Worm (Caenorhabditis elegans): ENCODE data around the gene chil-21.
"Not testable (repeated sequence)": the region's sequence is repeated elsewhere in the genome, so short reads cannot be mapped to it uniquely, and the experiment has no call there.

The chil-21 gene

DNA sequence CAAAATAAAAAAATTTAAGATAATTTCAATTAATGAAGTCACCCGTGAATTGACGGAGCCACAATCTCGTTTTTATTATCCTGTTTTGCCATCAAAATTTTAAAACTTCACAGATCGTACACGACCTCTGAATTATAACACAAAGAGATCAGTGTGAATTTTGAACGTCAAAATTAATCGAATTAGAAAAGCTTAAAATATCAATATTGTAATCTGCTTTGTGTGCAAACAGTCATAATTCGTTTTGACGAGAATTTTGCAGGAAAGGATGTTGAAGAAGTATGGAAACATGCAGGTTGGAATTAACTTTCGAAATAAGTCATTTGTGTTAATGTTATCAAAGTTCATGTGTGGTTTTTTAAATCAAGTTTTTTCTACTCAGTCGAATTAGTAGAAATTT, at the start of gene chil-21:
chil-21 (minus strand) TSS at position 101 of the 400 bp plus-strand sequence.
- TF ChIP-seq ztf-29 (GFP tag; IDR thresholded peaks at IDR 0.05); ref-1 (GFP tag; conservative IDR thresholded peaks at IDR 0.05); tab-1 (GFP tag; IDR thresholded peaks at IDR 0.05): not testable (repeated sequence)

DNA sequence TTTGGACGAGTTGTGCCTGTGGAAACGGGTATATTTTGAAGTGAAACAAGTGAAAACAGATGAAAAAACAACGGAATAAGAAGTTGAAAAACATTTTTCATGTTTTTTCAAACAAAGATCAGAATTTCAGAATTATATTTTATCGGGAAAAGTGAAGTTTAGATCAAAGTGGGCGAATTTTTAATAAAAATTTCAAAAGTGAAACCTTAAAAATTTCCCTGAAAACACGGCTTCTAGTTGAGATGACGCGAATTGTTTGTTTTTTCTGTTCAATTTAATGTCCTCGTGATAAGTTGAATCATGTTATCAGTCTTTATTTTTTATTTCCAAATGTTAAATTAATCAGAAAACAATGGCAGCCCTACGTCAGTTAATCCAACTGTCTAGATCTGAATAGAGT, 45.4 kb upstream of the chil-21 start, which contains the start of gene gcy-3:
gcy-3 (minus strand) TSS at position 101 of the 400 bp plus-strand sequence.
- TF ChIP-seq ztf-23 (GFP tag; IDR thresholded peaks at IDR 0.05): no peak
- TF ChIP-seq tab-1 (GFP tag; IDR thresholded peaks at IDR 0.05): no peak
- TF ChIP-seq med-1 (GFP tag; optimal IDR thresholded peaks at IDR 0.05; ENCODE audit: insufficient read depth): no peak
- no peak for TF ChIP-seq cog-1 (tag; optimal IDR thresholded peaks at IDR 0.05)
- TF ChIP-seq ztf-29 (GFP tag; IDR thresholded peaks at IDR 0.05): no peak
- no peak for TF ChIP-seq flt-1 (GFP tag; IDR thresholded peaks at IDR 0.05)
- TF ChIP-seq klf-2 (GFP tag; conservative IDR thresholded peaks at IDR 0.05): no peak
- no peak for TF ChIP-seq T22C8.4 (GFP tag; IDR thresholded peaks at IDR 0.05)
- TF ChIP-seq ref-1 (GFP tag; conservative IDR thresholded peaks at IDR 0.05): no peak

- TF ChIP-seq flt-1 (GFP tag; IDR thresholded peaks at IDR 0.05): no peak
- no peak for TF ChIP-seq cog-1 (tag; optimal IDR thresholded peaks at IDR 0.05)
- no peak for TF ChIP-seq ztf-29 (GFP tag; IDR thresholded peaks at IDR 0.05)
- no peak for TF ChIP-seq tab-1 (GFP tag; IDR thresholded peaks at IDR 0.05)
- TF ChIP-seq ref-1 (GFP tag; conservative IDR thresholded peaks at IDR 0.05): no peak
- TF ChIP-seq med-1 (GFP tag; optimal IDR thresholded peaks at IDR 0.05; ENCODE audit: insufficient read depth): no peak
- no peak for TF ChIP-seq klf-2 (GFP tag; conservative IDR thresholded peaks at IDR 0.05)
- TF ChIP-seq ztf-23 (GFP tag; IDR thresholded peaks at IDR 0.05): no peak
- no peak for TF ChIP-seq T22C8.4 (GFP tag; IDR thresholded peaks at IDR 0.05)
Measured at ce11 chrII:9501955-9502354, 40.2 kb upstream of the chil-21 start.

DNA sequence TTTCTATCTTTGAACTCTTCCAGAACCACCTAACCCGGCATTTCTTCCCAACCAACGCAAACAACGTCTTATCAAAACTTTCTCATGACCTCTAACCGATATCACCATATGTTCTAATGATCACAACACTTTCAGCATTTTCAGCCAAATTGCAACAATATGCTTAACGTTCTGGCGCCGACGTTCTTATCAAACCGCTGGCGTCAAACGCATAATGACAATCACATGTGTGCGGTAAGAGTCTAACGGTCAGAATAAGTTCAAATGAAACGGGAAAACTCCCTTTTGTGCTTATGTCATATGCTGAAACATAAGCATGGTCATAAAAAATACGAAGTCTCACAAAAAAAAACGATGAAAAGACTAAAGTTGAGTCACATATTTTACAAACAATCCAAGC, 39.1 kb upstream of the chil-21 start:
- no peak for TF ChIP-seq ref-1 (GFP tag; conservative IDR thresholded peaks at IDR 0.05)
- no peak for TF ChIP-seq flt-1 (GFP tag; IDR thresholded peaks at IDR 0.05)
- no peak for TF ChIP-seq klf-2 (GFP tag; conservative IDR thresholded peaks at IDR 0.05)
- TF ChIP-seq T22C8.4 (GFP tag; IDR thresholded peaks at IDR 0.05): no peak
- no peak for TF ChIP-seq ztf-29 (GFP tag; IDR thresholded peaks at IDR 0.05)
- no peak for TF ChIP-seq cog-1 (tag; optimal IDR thresholded peaks at IDR 0.05)

- TF ChIP-seq klf-2 (GFP tag; conservative IDR thresholded peaks at IDR 0.05): no peak
- TF ChIP-seq T22C8.4 (GFP tag; IDR thresholded peaks at IDR 0.05): no peak
- no peak for TF ChIP-seq ztf-23 (GFP tag; IDR thresholded peaks at IDR 0.05)
- TF ChIP-seq ref-1 (GFP tag; conservative IDR thresholded peaks at IDR 0.05): no peak
- TF ChIP-seq ztf-29 (GFP tag; IDR thresholded peaks at IDR 0.05): no peak
Measured at ce11 chrII:9498589-9498988, 36.8 kb upstream of the chil-21 start.

DNA sequence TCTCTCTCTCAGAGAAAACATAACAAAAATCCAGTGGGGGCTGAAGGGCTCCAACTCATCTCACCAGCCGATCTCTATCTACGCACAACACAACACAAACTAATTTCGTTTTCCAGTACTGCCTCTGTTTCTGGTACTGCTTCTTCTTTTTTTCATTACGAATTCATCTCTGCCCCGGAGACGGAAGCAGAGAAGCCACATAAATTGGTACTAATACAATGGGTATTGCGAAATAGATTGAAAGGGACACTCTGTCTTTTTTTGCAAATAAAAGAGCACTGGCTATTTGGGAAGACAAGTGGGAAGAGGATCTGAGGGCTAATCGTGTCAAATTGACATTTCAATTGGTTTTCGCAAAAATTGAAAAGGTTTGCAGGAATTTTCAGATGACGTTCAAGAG, 35.5 kb upstream of the chil-21 start:
- TF ChIP-seq cog-1 (tag; optimal IDR thresholded peaks at IDR 0.05) (no peak), ref-1 (GFP tag; conservative IDR thresholded peaks at IDR 0.05) (no peak), med-1 (GFP tag; optimal IDR thresholded peaks at IDR 0.05; ENCODE audit: insufficient read depth) (no peak), tab-1 (GFP tag; IDR thresholded peaks at IDR 0.05) (no peak), klf-2 (GFP tag; conservative IDR thresholded peaks at IDR 0.05) (no peak), T22C8.4 (GFP tag; IDR thresholded peaks at IDR 0.05) (no peak), flt-1 (GFP tag; IDR thresholded peaks at IDR 0.05) (no peak), ztf-29 (GFP tag; IDR thresholded peaks at IDR 0.05) (no peak), ztf-23 (GFP tag; IDR thresholded peaks at IDR 0.05) (no peak)

ce11 chrII:9493242-9494058, 31.7 kb upstream of the chil-21 start:
- TF ChIP-seq flt-1 (GFP tag; IDR thresholded peaks at IDR 0.05) (no peak), ztf-29 (GFP tag; IDR thresholded peaks at IDR 0.05) (no peak), klf-2 (GFP tag; conservative IDR thresholded peaks at IDR 0.05) (no peak), ref-1 (GFP tag; conservative IDR thresholded peaks at IDR 0.05) (no peak), T22C8.4 (GFP tag; IDR thresholded peaks at IDR 0.05) (no peak), tab-1 (GFP tag; IDR thresholded peaks at IDR 0.05) (no peak), cog-1 (tag; optimal IDR thresholded peaks at IDR 0.05) (no peak), med-1 (GFP tag; optimal IDR thresholded peaks at IDR 0.05; ENCODE audit: insufficient read depth) (no peak), ztf-23 (GFP tag; IDR thresholded peaks at IDR 0.05) (no peak)

DNA sequence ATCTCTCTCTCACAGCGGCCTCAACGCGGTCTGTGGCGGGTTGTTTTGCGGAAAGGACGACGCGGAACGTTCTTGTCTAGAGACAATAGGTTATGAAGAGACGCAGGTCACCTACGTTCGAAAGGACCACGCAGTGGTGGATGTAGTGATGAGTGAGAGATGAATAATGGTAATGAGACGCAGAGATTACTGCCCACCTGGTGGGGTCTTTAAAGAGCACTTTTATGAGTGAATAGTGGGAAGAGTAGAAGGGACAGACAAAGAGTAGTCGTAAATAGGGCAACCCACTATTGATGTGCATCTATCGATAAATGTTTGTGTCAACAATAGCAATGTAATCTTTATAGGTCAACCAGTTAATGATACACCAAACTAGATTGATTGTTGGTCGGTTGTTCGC, 29.3 kb upstream of the chil-21 start:
- no peak for TF ChIP-seq ref-1 (GFP tag; conservative IDR thresholded peaks at IDR 0.05)
- TF ChIP-seq tab-1 (GFP tag; IDR thresholded peaks at IDR 0.05): 0 out of 2 replicates have a peak, but pooled peaks have one; percentile 34
- peak; percentile 42; the same call in 1 of the 2 replicates for TF ChIP-seq flt-1 (GFP tag; IDR thresholded peaks at IDR 0.05)
- peak; percentile 67 for TF ChIP-seq cog-1 (tag; optimal IDR thresholded peaks at IDR 0.05)

DNA sequence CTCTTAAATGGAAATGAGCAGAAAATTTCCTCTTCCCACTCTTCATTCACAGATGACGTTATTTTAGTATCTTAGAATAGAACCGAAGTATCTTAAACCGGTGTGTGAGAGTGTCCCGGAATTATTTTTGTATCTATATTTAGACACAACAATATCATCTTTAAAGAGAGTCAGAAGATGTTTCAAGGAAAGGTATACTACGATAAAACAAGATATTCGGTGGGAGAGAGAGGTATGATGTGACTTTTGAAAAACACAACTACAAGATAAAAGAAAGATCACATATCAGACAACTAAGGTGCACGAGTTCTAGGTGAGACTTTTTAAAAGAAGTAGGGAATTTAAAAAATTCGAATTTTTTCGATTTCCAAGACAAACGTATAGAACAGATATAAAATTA, 28.8 kb upstream of the chil-21 start:
- TF ChIP-seq ztf-23 (GFP tag; IDR thresholded peaks at IDR 0.05): no peak

DNA sequence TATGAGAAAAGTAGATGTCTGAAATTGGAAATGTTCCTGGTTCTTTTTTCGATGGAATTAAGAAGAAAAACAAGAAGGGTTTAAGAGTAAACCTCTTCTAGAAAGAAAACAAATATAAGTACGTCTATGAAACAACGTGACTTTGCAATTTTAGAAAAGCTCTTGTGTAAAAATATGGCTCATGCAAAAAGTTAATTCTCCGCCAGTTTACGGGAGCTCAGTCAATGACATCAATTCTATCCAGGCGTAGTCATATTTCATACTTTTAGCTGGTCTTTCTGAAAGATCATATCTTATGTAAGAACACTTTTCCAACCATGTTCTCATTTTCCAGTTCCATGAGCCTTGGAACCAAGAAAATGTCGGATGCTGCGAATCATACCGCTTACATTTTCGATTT, 28.1 kb upstream of the chil-21 start:
- TF ChIP-seq T22C8.4 (GFP tag; IDR thresholded peaks at IDR 0.05) (no peak), ztf-23 (GFP tag; IDR thresholded peaks at IDR 0.05) (no peak), klf-2 (GFP tag; conservative IDR thresholded peaks at IDR 0.05) (no peak), flt-1 (GFP tag; IDR thresholded peaks at IDR 0.05) (no peak), tab-1 (GFP tag; IDR thresholded peaks at IDR 0.05) (no peak), ztf-29 (GFP tag; IDR thresholded peaks at IDR 0.05) (no peak), ref-1 (GFP tag; conservative IDR thresholded peaks at IDR 0.05) (no peak), med-1 (GFP tag; optimal IDR thresholded peaks at IDR 0.05; ENCODE audit: insufficient read depth) (no peak), cog-1 (tag; optimal IDR thresholded peaks at IDR 0.05) (no peak)
